Fruit fly (Drosophila melanogaster): Measurements from ENCODE around the gene Ncc69.
A peak's percentile ranks its signal among the peaks of the same experiment; 100 is the strongest.

The Ncc69 gene

dm6 chr3L:12434432-12434831 lies 43.2 kb upstream of the Ncc69 start (continued):
- TF ChIP-seq CG7786 (GFP tag; optimal IDR thresholded peaks at IDR 0.05) (no peak), Ets97D (GFP tag; optimal IDR thresholded peaks at IDR 0.05) (no peak), dysf (GFP tag; IDR thresholded peaks at IDR 0.05) (no peak), tna (GFP tag; IDR thresholded peaks at IDR 0.05; ENCODE audit: partially characterized antibody) (no peak; the same call in 1 of the 2 replicates), CG3995 (GFP tag; optimal IDR thresholded peaks at IDR 0.05) (no peak), trem (tag; optimal IDR thresholded peaks at IDR 0.05) (no peak), CG15514 (GFP tag; optimal IDR thresholded peaks at IDR 0.05) (no peak), Dp (GFP tag; optimal IDR thresholded peaks at IDR 0.05) (no peak), lmd (GFP tag; IDR thresholded peaks at IDR 0.05) (no peak), zen2 (GFP tag; IDR thresholded peaks at IDR 0.05; ENCODE audit: partially characterized antibody) (peak; percentile 31; the same call in 1 of the 3 replicates), CG13775 (GFP tag; optimal IDR thresholded peaks at IDR 0.05) (no peak), CG10274 (GFP tag; optimal IDR thresholded peaks at IDR 0.05) (no peak), hkb (optimal IDR thresholded peaks at IDR 0.05) (no peak), hkb (GFP tag; IDR thresholded peaks at IDR 0.05) (no peak), Dfd (GFP tag; optimal IDR thresholded peaks at IDR 0.05) (no peak), Sox100B (GFP tag; optimal IDR thresholded peaks at IDR 0.05) (no peak), cas (GFP tag; IDR thresholded peaks at IDR 0.05) (no peak), ewg (GFP tag; optimal IDR thresholded peaks at IDR 0.05) (peak; percentile 70), NC2β (GFP tag; optimal IDR thresholded peaks at IDR 0.05) (no peak), Bdp1 (GFP tag; optimal IDR thresholded peaks at IDR 0.05) (no peak), CkIIα-i1 (GFP tag; IDR thresholded peaks at IDR 0.05) (no peak), Dad (GFP tag; optimal IDR thresholded peaks at IDR 0.05) (no peak), Pdp1 (GFP tag; optimal IDR thresholded peaks at IDR 0.05) (peak in 1 of 2 experiments; percentile 88), bsh (GFP tag; optimal IDR thresholded peaks at IDR 0.05) (no peak), stc (GFP tag; IDR thresholded peaks at IDR 0.05) (0 out of 2 replicates have a peak, but pooled peaks have one; percentile 17), D19A (tag; optimal IDR thresholded peaks at IDR 0.05) (no peak), croc (GFP tag; conservative IDR thresholded peaks at IDR 0.05) (no peak), ttk (GFP tag; IDR thresholded peaks at IDR 0.05) (no peak), cg (GFP tag; optimal IDR thresholded peaks at IDR 0.05) (peak; percentile 63), CG6791 (GFP tag; IDR thresholded peaks at IDR 0.05; ENCODE audit: partially characterized antibody) (peak; percentile 58; the same call in 1 of the 3 replicates), Atf-2 (GFP tag; optimal IDR thresholded peaks at IDR 0.05) (no peak), Adf1 (GFP tag; IDR thresholded peaks at IDR 0.05) (peak; percentile 51; the same call in 1 of the 2 replicates), Sry-δ (GFP tag; optimal IDR thresholded peaks at IDR 0.05) (no peak), sim (GFP tag; IDR thresholded peaks at IDR 0.05) (no peak), CG9609 (GFP tag; optimal IDR thresholded peaks at IDR 0.05) (no peak), CG31441 (GFP tag; IDR thresholded peaks at IDR 0.05) (no peak), p53 (GFP tag; optimal IDR thresholded peaks at IDR 0.05) (no peak), CG17328 (GFP tag; IDR thresholded peaks at IDR 0.05) (no peak), slbo (GFP tag; IDR thresholded peaks at IDR 0.05) (no peak), CG6689 (GFP tag; IDR thresholded peaks at IDR 0.05) (no peak), CG10267 (tag; optimal IDR thresholded peaks at IDR 0.05) (no peak), Eip74EF (GFP tag; optimal IDR thresholded peaks at IDR 0.05) (no peak), MBD-R2 (GFP tag; IDR thresholded peaks at IDR 0.05) (no peak), CG3838 (GFP tag; optimal IDR thresholded peaks at IDR 0.05) (no peak), Vsx1 (GFP tag; optimal IDR thresholded peaks at IDR 0.05) (no peak), Blimp-1 (GFP tag; optimal IDR thresholded peaks at IDR 0.05) (peak; percentile 20), Meics (GFP tag; optimal IDR thresholded peaks at IDR 0.05) (no peak), D19B (GFP tag; optimal IDR thresholded peaks at IDR 0.05) (no peak), Hmx (GFP tag; optimal IDR thresholded peaks at IDR 0.05) (no peak), prd (optimal IDR thresholded peaks at IDR 0.05) (no peak), prd (GFP tag; IDR thresholded peaks at IDR 0.05) (no peak), CG6272 (GFP tag; IDR thresholded peaks at IDR 0.05) (no peak)

All from whole organism, embryonic.